Fruit fly (Drosophila melanogaster): ENCODE measurements around the gene CG33189.

Gene CG33189

dm6 chr3R:8748776-8749126 is 31.8 kb downstream of the CG33189 start:
- no peak for TF ChIP-seq gl (tag; optimal IDR thresholded peaks at IDR 0.05)
- TF ChIP-seq rn (GFP tag; IDR thresholded peaks at IDR 0.05) = no peak
- no peak for TF ChIP-seq CG17806 (tag; optimal IDR thresholded peaks at IDR 0.05)
- no peak for TF ChIP-seq Pif1B (GFP tag; optimal IDR thresholded peaks at IDR 0.05)
- no peak for TF ChIP-seq Pif1A (GFP tag; optimal IDR thresholded peaks at IDR 0.05)
- no peak for TF ChIP-seq CG9948 (tag; optimal IDR thresholded peaks at IDR 0.05)
- TF ChIP-seq Snoo (tag; optimal IDR thresholded peaks at IDR 0.05) = no peak

- peak; percentile 64 for TF ChIP-seq CG17806 (tag; optimal IDR thresholded peaks at IDR 0.05)
- TF ChIP-seq CG9948 (tag; optimal IDR thresholded peaks at IDR 0.05) = no peak
- peak; percentile 77 for TF ChIP-seq CG15710 (tag; optimal IDR thresholded peaks at IDR 0.05)
- peak; percentile 83 for TF ChIP-seq CG32121 (GFP tag; IDR thresholded peaks at IDR 0.05)
- TF ChIP-seq CG12605 (GFP tag; IDR thresholded peaks at IDR 0.05) = peak; percentile 42; the same call in 1 of the 2 replicates
- 0 out of 2 replicates have a peak, but pooled peaks have one; percentile 40 for TF ChIP-seq CG10348 (GFP tag; IDR thresholded peaks at IDR 0.05)
- TF ChIP-seq D1 (tag; optimal IDR thresholded peaks at IDR 0.05) = peak; percentile 32
- peak; percentile 79 for TF ChIP-seq CG8159 (tag; optimal IDR thresholded peaks at IDR 0.05)
- TF ChIP-seq rn (GFP tag; IDR thresholded peaks at IDR 0.05) = peak; percentile 40
- TF ChIP-seq Pif1B (GFP tag; optimal IDR thresholded peaks at IDR 0.05) = peak; percentile 94
- TF ChIP-seq CG8301 (tag; optimal IDR thresholded peaks at IDR 0.05) = peak; percentile 72
- peak; percentile 94 for TF ChIP-seq EcR (GFP tag; optimal IDR thresholded peaks at IDR 0.05)
- TF ChIP-seq CG14655 (GFP tag; optimal IDR thresholded peaks at IDR 0.05) = peak; percentile 77
- peak; percentile 1 for TF ChIP-seq gl (tag; optimal IDR thresholded peaks at IDR 0.05)
- peak; percentile 96 for TF ChIP-seq Pif1A (GFP tag; optimal IDR thresholded peaks at IDR 0.05)
- peak; percentile 68 for TF ChIP-seq Ets98B (GFP tag; IDR thresholded peaks at IDR 0.05)
- peak; percentile 83 for TF ChIP-seq Snoo (tag; optimal IDR thresholded peaks at IDR 0.05)
- peak; percentile 75; the same call in 2 of the 3 replicates for TF ChIP-seq CG4496 (GFP tag; IDR thresholded peaks at IDR 0.05)
- TF ChIP-seq CG34367 (tag; optimal IDR thresholded peaks at IDR 0.05) = peak; percentile 71
- TF ChIP-seq CG13204 (GFP tag; optimal IDR thresholded peaks at IDR 0.05) = peak; percentile 40
- TF ChIP-seq fd96Ca (GFP tag; IDR thresholded peaks at IDR 0.05) = peak; percentile 58; the same call in 2 of the 3 replicates
Observed at dm6 chr3R:8747871-8748775, 32.5 kb downstream of the CG33189 start.

- TF ChIP-seq Ets98B (GFP tag; IDR thresholded peaks at IDR 0.05) (peak; percentile 17; the same call in 1 of the 2 replicates), Pif1A (GFP tag; optimal IDR thresholded peaks at IDR 0.05) (peak; percentile 18), CG9948 (tag; optimal IDR thresholded peaks at IDR 0.05) (peak; percentile 2), CG12605 (GFP tag; IDR thresholded peaks at IDR 0.05) (0 out of 2 replicates have a peak, but pooled peaks have one; percentile 6), CG14655 (GFP tag; optimal IDR thresholded peaks at IDR 0.05) (no peak), Snoo (tag; optimal IDR thresholded peaks at IDR 0.05) (peak; percentile 21), CG4496 (GFP tag; IDR thresholded peaks at IDR 0.05) (no peak)
Observed at dm6 chr3R:8747134-8747870, 33.3 kb downstream of the CG33189 start, which contains the start of the genes CG9801 and Nasp. TSS of gene CG9801 (minus strand) at chr3R:8747675. TSS of gene Nasp (plus strand) at chr3R:8747798.

dm6 chr3R:8746354-8746753 is 34.2 kb downstream of the CG33189 start:
- TF ChIP-seq Ets98B (GFP tag; IDR thresholded peaks at IDR 0.05) = peak; percentile 73
- peak; percentile 77 for TF ChIP-seq CG15710 (tag; optimal IDR thresholded peaks at IDR 0.05)
- TF ChIP-seq CG13204 (GFP tag; optimal IDR thresholded peaks at IDR 0.05) = peak; percentile 6
- peak; percentile 87 for TF ChIP-seq CG4496 (GFP tag; IDR thresholded peaks at IDR 0.05)
- TF ChIP-seq rn (GFP tag; IDR thresholded peaks at IDR 0.05) = 0 out of 2 replicates have a peak, but pooled peaks have one; percentile 28
- TF ChIP-seq Pif1A (GFP tag; optimal IDR thresholded peaks at IDR 0.05) = peak; percentile 95
- peak; percentile 78 for TF ChIP-seq CG9948 (tag; optimal IDR thresholded peaks at IDR 0.05)
- peak; percentile 76 for TF ChIP-seq CG8301 (tag; optimal IDR thresholded peaks at IDR 0.05)
- peak; percentile 72 for TF ChIP-seq CG14655 (GFP tag; optimal IDR thresholded peaks at IDR 0.05)
- TF ChIP-seq CG10348 (GFP tag; IDR thresholded peaks at IDR 0.05) = no peak
- TF ChIP-seq CG12605 (GFP tag; IDR thresholded peaks at IDR 0.05) = peak; percentile 84
- TF ChIP-seq CG34367 (tag; optimal IDR thresholded peaks at IDR 0.05) = peak; percentile 68
- TF ChIP-seq D1 (tag; optimal IDR thresholded peaks at IDR 0.05) = peak; percentile 56
- peak; percentile 52 for TF ChIP-seq fd96Ca (GFP tag; IDR thresholded peaks at IDR 0.05)
- TF ChIP-seq CG8159 (tag; optimal IDR thresholded peaks at IDR 0.05) = peak; percentile 86
- no peak for TF ChIP-seq EcR (GFP tag; optimal IDR thresholded peaks at IDR 0.05)
- peak; percentile 84 for TF ChIP-seq CG32121 (GFP tag; IDR thresholded peaks at IDR 0.05)
- TF ChIP-seq CG17806 (tag; optimal IDR thresholded peaks at IDR 0.05) = peak; percentile 79
- peak; percentile 80 for TF ChIP-seq Snoo (tag; optimal IDR thresholded peaks at IDR 0.05)
- peak; percentile 92 for TF ChIP-seq Pif1B (GFP tag; optimal IDR thresholded peaks at IDR 0.05)
- TF ChIP-seq gl (tag; optimal IDR thresholded peaks at IDR 0.05) = peak; percentile 42

dm6 chr3R:8744198-8744597 is 36.4 kb downstream of the CG33189 start:
- TF ChIP-seq CG4496 (GFP tag; IDR thresholded peaks at IDR 0.05) = peak; percentile 24; the same call in 1 of the 3 replicates
- TF ChIP-seq CG14655 (GFP tag; optimal IDR thresholded peaks at IDR 0.05) = peak; percentile 44
- TF ChIP-seq EcR (GFP tag; optimal IDR thresholded peaks at IDR 0.05) = no peak
- TF ChIP-seq CG32121 (GFP tag; IDR thresholded peaks at IDR 0.05) = no peak; the same call in 1 of the 2 replicates
- TF ChIP-seq CG15710 (tag; optimal IDR thresholded peaks at IDR 0.05) = peak; percentile 21
- TF ChIP-seq CG8159 (tag; optimal IDR thresholded peaks at IDR 0.05) = peak; percentile 10
- peak; percentile 30 for TF ChIP-seq CG8301 (tag; optimal IDR thresholded peaks at IDR 0.05)
- TF ChIP-seq rn (GFP tag; IDR thresholded peaks at IDR 0.05) = no peak
- TF ChIP-seq CG10348 (GFP tag; IDR thresholded peaks at IDR 0.05) = no peak
- peak; percentile 46 for TF ChIP-seq Snoo (tag; optimal IDR thresholded peaks at IDR 0.05)
- TF ChIP-seq CG17806 (tag; optimal IDR thresholded peaks at IDR 0.05) = peak; percentile 48
- TF ChIP-seq CG12605 (GFP tag; IDR thresholded peaks at IDR 0.05) = 0 out of 2 replicates have a peak, but pooled peaks have one; percentile 19
- peak; percentile 35; the same call in 1 of the 2 replicates for TF ChIP-seq Ets98B (GFP tag; IDR thresholded peaks at IDR 0.05)
- TF ChIP-seq CG34367 (tag; optimal IDR thresholded peaks at IDR 0.05) = no peak
- no peak for TF ChIP-seq D1 (tag; optimal IDR thresholded peaks at IDR 0.05)
- peak; percentile 74 for TF ChIP-seq fd96Ca (GFP tag; IDR thresholded peaks at IDR 0.05)
- peak; percentile 75 for TF ChIP-seq Pif1A (GFP tag; optimal IDR thresholded peaks at IDR 0.05)
- peak; percentile 61 for TF ChIP-seq Pif1B (GFP tag; optimal IDR thresholded peaks at IDR 0.05)
- no peak for TF ChIP-seq gl (tag; optimal IDR thresholded peaks at IDR 0.05)
- peak; percentile 34 for TF ChIP-seq CG9948 (tag; optimal IDR thresholded peaks at IDR 0.05)
- TF ChIP-seq CG13204 (GFP tag; optimal IDR thresholded peaks at IDR 0.05) = no peak

All from whole organism, pupa.